Worm (Caenorhabditis elegans) whole organism, L1 larva: ENCODE measurements around the gene R53.8.

Experiments used
- alr-1 ChIP-seq: fragments of 200-800 bp; sonication (Bioruptor generic); optimal IDR thresholded peaks from 2 replicates; lab custom pipeline; 2018; ENCODE audit warnings: borderline replicate concordance, mild to moderate bottlenecking, missing genetic modification characterization, missing compliant biosample characterization
- aly-2 ChIP-seq: fragments of 150-350 bp; optimal IDR thresholded peaks from 2 replicates; lab custom pipeline; 2014; ENCODE audit warnings: missing biosample characterization, missing genetic modification characterization
- dpl-1 ChIP-seq, 3 experiments: fragments of 150-350 bp in 2 of 3; sonication (generic microtip) in 1 of 3; optimal IDR thresholded peaks; 2 replicates each; lab custom pipeline; 2014 to 2017; ENCODE audit warnings: missing biosample characterization in 3 of 3, missing genetic modification characterization in 3 of 3, missing genetic modification reagents in 3 of 3
- lin-39 ChIP-seq: fragments of 150-350 bp; optimal IDR thresholded peaks from 2 replicates; lab custom pipeline; 2014; ENCODE audit warnings: missing biosample characterization, missing genetic modification reagents, missing genetic modification characterization
- mab-9 ChIP-seq: fragments of 200-800 bp; sonication (Bioruptor generic); IDR thresholded peaks from 2 replicates; pipeline ENCODE4 v1.3.6; 2022; ENCODE audit warnings: missing genetic modification reagents, missing genetic modification characterization, missing compliant biosample characterization
- nhr-237 ChIP-seq: fragments of 150-350 bp; optimal IDR thresholded peaks from 2 replicates; lab custom pipeline; 2014; ENCODE audit warnings: missing biosample characterization, missing genetic modification characterization
- nhr-76 ChIP-seq: sonication (generic microtip); optimal IDR thresholded peaks from 2 replicates; lab custom pipeline; 2017; ENCODE audit warnings: missing biosample characterization, missing genetic modification characterization
- pag-3 ChIP-seq: sonication (generic microtip); optimal IDR thresholded peaks from 2 replicates; lab custom pipeline; 2017; ENCODE audit warnings: missing genetic modification characterization, mild to moderate bottlenecking, missing compliant biosample characterization, antibody characterized with exemption, borderline replicate concordance; ENCODE audit not compliant: insufficient read depth
- pqm-1 ChIP-seq: sonication (generic microtip); optimal IDR thresholded peaks from 3 replicates; lab custom pipeline; 2017; ENCODE audit warnings: missing biosample characterization, missing genetic modification characterization
- snpc-4 ChIP-seq: fragments of 150-350 bp; optimal IDR thresholded peaks from 2 replicates; lab custom pipeline; 2014; ENCODE audit warnings: missing biosample characterization, missing genetic modification characterization
- sox-4 ChIP-seq: sonication (generic microtip); optimal IDR thresholded peaks from 2 replicates; lab custom pipeline; 2016; ENCODE audit warnings: missing genetic modification characterization, missing compliant biosample characterization
- sptf-1 ChIP-seq: fragments of 150-350 bp; optimal IDR thresholded peaks from 2 replicates; lab custom pipeline; 2014; ENCODE audit warnings: missing biosample characterization, missing genetic modification characterization
- unc-130 ChIP-seq: fragments of 150-350 bp; optimal IDR thresholded peaks from 2 replicates; lab custom pipeline; 2017; ENCODE audit warnings: missing biosample characterization, missing genetic modification characterization, inconsistent platforms
- ztf-11 ChIP-seq, 2 experiments: sonication (generic microtip); optimal IDR thresholded peaks; 2 replicates each; lab custom pipeline; 2016 to 2017; ENCODE audit warnings: missing genetic modification characterization in 2 of 2, missing biosample characterization in 1 of 2, missing compliant biosample characterization in 1 of 2

- no peak for TF ChIP-seq alr-1 (tag; lab: Kevin White, UChicago)
- peak; percentile 31 for TF ChIP-seq pag-3 (tag; lab: Kevin White, UChicago)
- no peak for TF ChIP-seq pqm-1 (tag; lab: Kevin White, UChicago)
- TF ChIP-seq aly-2 = no peak
- no peak for TF ChIP-seq dpl-1 (GFP tag; optimal IDR thresholded peaks at IDR 0.05; lab: Kevin White, UChicago)
- no peak for TF ChIP-seq snpc-4
- TF ChIP-seq mab-9 (GFP tag; lab: Robert Waterston, UW) = no peak
- TF ChIP-seq unc-130 = no peak
- no peak for TF ChIP-seq nhr-237
- no peak for TF ChIP-seq nhr-76 (tag; lab: Kevin White, UChicago)
- no peak for TF ChIP-seq sox-4 (tag; lab: Kevin White, UChicago)
- TF ChIP-seq lin-39 (tag; lab: Kevin White, UChicago) = no peak
- no peak for TF ChIP-seq ztf-11 (tag; optimal IDR thresholded peaks at IDR 0.05; lab: Kevin White, UChicago)
- no peak for TF ChIP-seq sptf-1 (tag; lab: Kevin White, UChicago)
These were observed 13.0 kb downstream of the R53.8 start for ce11 chrII:9989533-9989932.
